Worm (Caenorhabditis elegans) whole organism, L3 larva: Measurements from ENCODE around the gene tbx-31.

Experiments
- R02D3.7 ChIP-seq: fragments of 150-350 bp; optimal IDR thresholded peaks from 2 replicates; lab custom pipeline; 2014; ENCODE audit warnings: missing biosample characterization, missing genetic modification characterization
- ZK546.5 ChIP-seq: sonication (generic microtip); optimal IDR thresholded peaks from 2 replicates; lab custom pipeline; 2017; ENCODE audit warnings: missing biosample characterization, missing genetic modification characterization
- aly-2 ChIP-seq: fragments of 150-350 bp; optimal IDR thresholded peaks from 2 replicates; lab custom pipeline; 2014; ENCODE audit warnings: missing biosample characterization, missing genetic modification characterization
- ama-1 ChIP-seq: fragments of 150-350 bp; optimal IDR thresholded peaks from 2 replicates; lab custom pipeline; 2018
- ceh-16 ChIP-seq: sonication (generic microtip); optimal IDR thresholded peaks from 2 replicates; lab custom pipeline; 2017; ENCODE audit warnings: missing biosample characterization, missing genetic modification characterization
- ceh-28 ChIP-seq: fragments of 150-350 bp; optimal IDR thresholded peaks from 2 replicates; lab custom pipeline; 2014; ENCODE audit warnings: missing biosample characterization, missing genetic modification reagents, missing genetic modification characterization
- ceh-82 ChIP-seq: fragments of 150-350 bp; optimal IDR thresholded peaks from 2 replicates; lab custom pipeline; 2014; ENCODE audit warnings: missing biosample characterization, missing genetic modification characterization
- daf-12 ChIP-seq: fragments of 150-350 bp; optimal IDR thresholded peaks from 2 replicates; lab custom pipeline; 2014; ENCODE audit warnings: missing biosample characterization, missing genetic modification reagents, missing genetic modification characterization
- egl-27 ChIP-seq: sonication (generic microtip); optimal IDR thresholded peaks from 4 replicates; lab custom pipeline; 2017; ENCODE audit warnings: missing biosample characterization, missing genetic modification reagents, missing genetic modification characterization
- egl-5 ChIP-seq: fragments of 150-350 bp; optimal IDR thresholded peaks from 2 replicates; lab custom pipeline; 2017; ENCODE audit warnings: missing biosample characterization, missing genetic modification reagents, missing genetic modification characterization, inconsistent platforms
- elt-1 ChIP-seq: fragments of 150-350 bp; optimal IDR thresholded peaks from 2 replicates; lab custom pipeline; 2014; ENCODE audit warnings: missing biosample characterization, missing genetic modification characterization
- elt-2 ChIP-seq: sonication (generic microtip); optimal IDR thresholded peaks from 2 replicates; lab custom pipeline; 2016; ENCODE audit warnings: missing genetic modification reagents, mild to moderate bottlenecking, missing genetic modification characterization, missing compliant biosample characterization
- elt-3 ChIP-seq, 3 experiments: fragments of 150-350 bp in 1 of 3; sonication (generic microtip) in 2 of 3; optimal IDR thresholded peaks; 2 replicates in 2 of 3; 4 replicates in 1 of 3; lab custom pipeline; 2014 to 2017; ENCODE audit warnings: missing biosample characterization in 3 of 3, missing genetic modification characterization in 3 of 3
- fkh-10 ChIP-seq: sonication (generic microtip); optimal IDR thresholded peaks from 2 replicates; lab custom pipeline; 2017; ENCODE audit warnings: missing biosample characterization, missing genetic modification reagents, missing genetic modification characterization
- fos-1 ChIP-seq: fragments of 150-350 bp; optimal IDR thresholded peaks from 2 replicates; lab custom pipeline; 2014; ENCODE audit warnings: missing biosample characterization, missing genetic modification characterization
- hmg-11 ChIP-seq: sonication (generic microtip); optimal IDR thresholded peaks from 2 replicates; lab custom pipeline; 2016; ENCODE audit warnings: missing genetic modification characterization, missing compliant biosample characterization
- lin-39 ChIP-seq: fragments of 150-350 bp; optimal IDR thresholded peaks from 2 replicates; lab custom pipeline; 2018; ENCODE audit warnings: missing biosample characterization, missing genetic modification reagents, missing genetic modification characterization
- mdl-1 ChIP-seq: fragments of 150-350 bp; optimal IDR thresholded peaks from 2 replicates; lab custom pipeline; 2014; ENCODE audit warnings: missing biosample characterization, missing genetic modification characterization
- mml-1 ChIP-seq: fragments of 150-350 bp; sonication (generic microtip); optimal IDR thresholded peaks from 3 replicates; lab custom pipeline; 2014; ENCODE audit warnings: missing biosample characterization, missing genetic modification characterization
- nfya-1 ChIP-seq: sonication (generic microtip); optimal IDR thresholded peaks from 2 replicates; lab custom pipeline; 2017; ENCODE audit warnings: missing genetic modification characterization, mild to moderate bottlenecking, missing compliant biosample characterization, antibody characterized with exemption, moderate library complexity; ENCODE audit not compliant: insufficient read depth
- nhr-11 ChIP-seq: fragments of 150-350 bp; optimal IDR thresholded peaks from 2 replicates; lab custom pipeline; 2014; ENCODE audit warnings: missing biosample characterization, missing genetic modification characterization
- nhr-12 ChIP-seq: fragments of 150-350 bp; optimal IDR thresholded peaks from 2 replicates; lab custom pipeline; 2014; ENCODE audit warnings: missing biosample characterization, missing genetic modification characterization
- nhr-23 ChIP-seq: fragments of 150-350 bp; optimal IDR thresholded peaks from 2 replicates; lab custom pipeline; 2014; ENCODE audit warnings: missing biosample characterization, missing genetic modification reagents, missing genetic modification characterization
- nhr-237 ChIP-seq: fragments of 150-350 bp; optimal IDR thresholded peaks from 2 replicates; lab custom pipeline; 2014; ENCODE audit warnings: missing biosample characterization, missing genetic modification characterization
- nhr-28 ChIP-seq: fragments of 150-350 bp; optimal IDR thresholded peaks from 2 replicates; lab custom pipeline; 2014; ENCODE audit warnings: missing biosample characterization, missing genetic modification characterization
- nhr-43 ChIP-seq: sonication (generic microtip); optimal IDR thresholded peaks from 2 replicates; lab custom pipeline; 2016; ENCODE audit warnings: mild to moderate bottlenecking, missing genetic modification characterization, missing compliant biosample characterization; ENCODE audit not compliant: poor library complexity, severe bottlenecking
- nhr-67 ChIP-seq: fragments of 150-350 bp; optimal IDR thresholded peaks from 2 replicates; lab custom pipeline; 2014; ENCODE audit warnings: missing biosample characterization, missing genetic modification characterization
- pqm-1 ChIP-seq: fragments of 150-350 bp; optimal IDR thresholded peaks from 2 replicates; lab custom pipeline; 2017; ENCODE audit warnings: missing biosample characterization, missing genetic modification characterization, inconsistent platforms
- sea-2 ChIP-seq: fragments of 150-350 bp; sonication (generic microtip); optimal IDR thresholded peaks from 4 replicates; lab custom pipeline; 2014; ENCODE audit warnings: missing biosample characterization, missing genetic modification reagents, missing genetic modification characterization
- skn-1 ChIP-seq: fragments of 150-350 bp; optimal IDR thresholded peaks from 2 replicates; lab custom pipeline; 2014; ENCODE audit warnings: missing biosample characterization, missing genetic modification characterization
- snpc-4 ChIP-seq: fragments of 150-350 bp; optimal IDR thresholded peaks from 2 replicates; lab custom pipeline; 2014; ENCODE audit warnings: missing biosample characterization, missing genetic modification characterization
- unc-62 ChIP-seq: fragments of 150-350 bp; sonication (generic microtip); optimal IDR thresholded peaks from 4 replicates; lab custom pipeline; 2014; ENCODE audit warnings: missing biosample characterization, missing genetic modification reagents, missing genetic modification characterization
- zag-1 ChIP-seq: fragments of 150-350 bp; optimal IDR thresholded peaks from 2 replicates; lab custom pipeline; 2014; ENCODE audit warnings: missing biosample characterization, missing genetic modification characterization
- ztf-11 ChIP-seq: fragments of 150-350 bp; optimal IDR thresholded peaks from 2 replicates; lab custom pipeline; 2014; ENCODE audit warnings: missing biosample characterization, missing genetic modification characterization

Gene tbx-31

ce11 chrX:1643442-1644096 is 30.4 kb downstream of the tbx-31 start:
- no peak for TF ChIP-seq hmg-11 (tag; lab: Kevin White, UChicago)
- no peak for TF ChIP-seq ZK546.5
- TF ChIP-seq ceh-16 (tag; lab: Kevin White, UChicago), result no peak
- no peak for TF ChIP-seq ama-1 (lab: Kevin White, UChicago)
- TF ChIP-seq unc-62 (GFP tag; lab: Kevin White, UChicago), result no peak
- no peak for TF ChIP-seq sea-2 (GFP tag; lab: Kevin White, UChicago)
- TF ChIP-seq nhr-11 (tag; lab: Kevin White, UChicago), result no peak
- TF ChIP-seq nhr-237 (tag; lab: Kevin White, UChicago), result no peak
- TF ChIP-seq egl-5 (tag; lab: Kevin White, UChicago), result no peak
- TF ChIP-seq ceh-82 (tag; lab: Kevin White, UChicago), result no peak
- no peak for TF ChIP-seq nhr-43 (tag; lab: Kevin White, UChicago)
- TF ChIP-seq, all 47 proteins: peak for 0

DNA sequence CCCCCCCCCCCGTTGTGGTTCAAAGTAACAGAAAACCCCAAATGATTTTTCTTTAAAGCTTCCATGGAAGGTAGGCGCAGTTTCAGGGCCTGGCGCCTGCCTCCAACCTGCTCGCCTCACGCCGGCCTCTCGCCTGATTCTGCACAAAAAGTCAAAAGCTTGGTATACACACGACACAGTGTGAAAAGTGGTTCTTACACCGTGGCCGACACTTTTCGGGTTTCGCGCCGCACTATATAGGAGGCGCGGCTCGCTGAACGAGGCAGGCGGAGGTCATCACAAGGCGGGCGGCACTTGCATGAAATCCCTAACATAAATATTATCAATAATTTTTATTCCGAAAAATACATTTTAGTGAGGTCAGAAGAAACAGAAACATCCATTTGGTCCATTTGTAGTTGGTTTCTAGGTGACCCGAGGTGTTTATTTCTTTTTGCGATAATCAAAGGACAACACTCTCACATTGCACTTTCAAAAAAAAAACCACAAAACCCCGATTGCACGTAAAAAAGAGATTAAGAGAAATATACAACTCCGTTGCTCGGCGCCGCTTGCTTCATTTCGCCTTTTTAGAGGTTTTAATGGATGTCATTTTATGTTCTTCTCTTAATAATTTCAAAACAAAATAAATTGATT is 43.0 kb downstream of the tbx-31 start, which contains the start of gene ZK380.2:
ZK380.2 (plus strand) TSS at position 586 of the 636 bp plus-strand sequence.
- TF ChIP-seq zag-1 (tag; lab: Kevin White, UChicago) (no peak), elt-3 (tag; optimal IDR thresholded peaks at IDR 0.05; lab: Kevin White, UChicago) (no peak), sea-2 (GFP tag; lab: Kevin White, UChicago) (no peak), nhr-28 (tag; lab: Kevin White, UChicago) (no peak), egl-27 (tag; lab: Kevin White, UChicago) (no peak), nhr-67 (tag; lab: Kevin White, UChicago) (no peak), fos-1 (tag; lab: Kevin White, UChicago) (no peak), aly-2 (tag; lab: Kevin White, UChicago) (no peak), nhr-11 (tag; lab: Kevin White, UChicago) (no peak), nhr-43 (tag; lab: Kevin White, UChicago) (no peak), mml-1 (tag; lab: Kevin White, UChicago) (no peak), daf-12 (tag; lab: Kevin White, UChicago) (no peak), nhr-23 (tag; lab: Kevin White, UChicago) (no peak), mdl-1 (tag; lab: Kevin White, UChicago) (no peak), nhr-237 (tag; lab: Kevin White, UChicago) (no peak)

ce11 chrX:1629746-1630145 is 44.2 kb downstream of the tbx-31 start:
- TF ChIP-seq skn-1 (tag; lab: Kevin White, UChicago), result no peak
- TF ChIP-seq pqm-1 (tag; lab: Kevin White, UChicago), result no peak
- TF ChIP-seq mml-1 (tag; lab: Kevin White, UChicago), result no peak
- no peak for TF ChIP-seq lin-39 (tag; lab: Kevin White, UChicago)
- TF ChIP-seq nfya-1 (tag; lab: Kevin White, UChicago), result no peak
- no peak for TF ChIP-seq fos-1 (tag; lab: Kevin White, UChicago)
- no peak for TF ChIP-seq elt-2 (tag; lab: Kevin White, UChicago)
- TF ChIP-seq ztf-11 (tag; lab: Kevin White, UChicago), result no peak
- no peak for TF ChIP-seq snpc-4 (tag; lab: Kevin White, UChicago)
- TF ChIP-seq ceh-82 (tag; lab: Kevin White, UChicago), result no peak
- no peak for TF ChIP-seq elt-1 (tag; lab: Kevin White, UChicago)
- no peak for TF ChIP-seq unc-62 (GFP tag; lab: Kevin White, UChicago)
- TF ChIP-seq ZK546.5, result no peak
- no peak for TF ChIP-seq daf-12 (tag; lab: Kevin White, UChicago)
- no peak for TF ChIP-seq nhr-12 (tag; lab: Kevin White, UChicago)

DNA sequence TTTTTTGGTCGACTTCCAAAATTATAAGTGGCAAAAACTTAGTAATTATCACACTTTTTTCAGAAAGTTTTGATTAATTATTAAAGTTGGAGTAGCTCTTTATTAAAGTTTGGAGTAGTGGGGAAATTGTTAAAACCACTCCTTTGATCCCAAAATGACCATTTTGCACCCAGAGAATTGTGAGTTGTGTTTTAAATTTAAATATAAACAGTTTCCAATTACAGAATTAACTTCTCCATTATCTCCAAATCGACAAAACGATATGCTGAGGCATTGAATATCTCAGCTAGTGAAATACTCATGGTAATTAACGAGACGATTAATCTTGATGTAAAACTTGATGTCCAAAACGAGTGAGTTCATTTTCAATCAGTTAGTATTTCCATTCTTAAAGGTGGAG is 46.1 kb downstream of the tbx-31 start, which contains the start of gene fbxb-58:
fbxb-58 (plus strand) TSS at position 301 of the 400 bp plus-strand sequence.
- TF ChIP-seq ceh-28 (tag; lab: Kevin White, UChicago) (no peak), nhr-12 (tag; lab: Kevin White, UChicago) (no peak), fkh-10 (no peak), skn-1 (tag; lab: Kevin White, UChicago) (no peak), daf-12 (tag; lab: Kevin White, UChicago) (no peak), nhr-237 (tag; lab: Kevin White, UChicago) (no peak), nhr-11 (tag; lab: Kevin White, UChicago) (no peak), R02D3.7 (tag; lab: Kevin White, UChicago) (no peak), aly-2 (tag; lab: Kevin White, UChicago) (no peak), elt-2 (tag; lab: Kevin White, UChicago) (no peak)
